Worm (Caenorhabditis elegans): ENCODE measurements around the gene ZK1320.9.

- TF ChIP-seq flt-1 (GFP tag; IDR thresholded peaks at IDR 0.05) (no peak), hnd-1 (tag; optimal IDR thresholded peaks at IDR 0.05) (no peak), ets-7 (tag; optimal IDR thresholded peaks at IDR 0.05) (no peak), ama-1 (optimal IDR thresholded peaks at IDR 0.05) (no peak), sea-1 (GFP tag; conservative IDR thresholded peaks at IDR 0.05) (no peak)
Observed at ce11 chrII:9646928-9647838, 39.3 kb downstream of the ZK1320.9 start, which contains the start of gene sqv-8.
